Worm (Caenorhabditis elegans) whole organism, L4 larva: ENCODE measurements around the gene T10G3.3.

ENCODE experiments used
- daf-19 ChIP-seq: fragments of 200-800 bp; sonication (Bioruptor generic); conservative IDR thresholded peaks from 2 replicates; pipeline ENCODE4 v1.3.6; 2022; ENCODE audit warnings: missing genetic modification characterization, missing compliant biosample characterization
- egl-27 ChIP-seq: sonication (generic microtip); optimal IDR thresholded peaks from 3 replicates; lab custom pipeline; 2017; ENCODE audit warnings: missing biosample characterization, missing genetic modification reagents, missing genetic modification characterization

DNA sequence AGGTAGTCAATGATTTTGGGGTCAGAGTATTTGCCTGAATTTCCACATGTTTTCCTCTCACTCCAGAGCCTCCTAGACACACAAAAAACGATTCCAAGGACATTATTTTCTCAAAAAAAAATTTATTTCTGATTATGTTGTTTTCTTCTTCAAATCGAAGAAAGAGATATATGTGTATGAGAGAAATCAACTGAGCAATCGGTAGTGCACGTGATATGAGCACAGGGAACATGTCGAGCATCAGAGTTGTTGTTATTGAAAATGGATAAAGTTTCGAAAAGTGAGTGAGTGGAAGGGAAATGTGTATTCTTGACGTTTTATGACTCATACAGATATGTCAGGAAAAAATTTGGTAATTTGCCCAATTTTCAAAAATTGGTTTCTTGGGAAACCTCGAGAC, 17.9 kb downstream of the T10G3.3 start:
- TF ChIP-seq daf-19 (GFP tag; lab: Robert Waterston, UW) = no peak
- TF ChIP-seq egl-27 (tag; lab: Kevin White, UChicago) = no peak
